Fruit fly (Drosophila melanogaster): ENCODE data around the gene Ilp6.
A peak's percentile ranks its signal among the peaks of the same experiment; 100 is the strongest.

The Ilp6 gene

DNA sequence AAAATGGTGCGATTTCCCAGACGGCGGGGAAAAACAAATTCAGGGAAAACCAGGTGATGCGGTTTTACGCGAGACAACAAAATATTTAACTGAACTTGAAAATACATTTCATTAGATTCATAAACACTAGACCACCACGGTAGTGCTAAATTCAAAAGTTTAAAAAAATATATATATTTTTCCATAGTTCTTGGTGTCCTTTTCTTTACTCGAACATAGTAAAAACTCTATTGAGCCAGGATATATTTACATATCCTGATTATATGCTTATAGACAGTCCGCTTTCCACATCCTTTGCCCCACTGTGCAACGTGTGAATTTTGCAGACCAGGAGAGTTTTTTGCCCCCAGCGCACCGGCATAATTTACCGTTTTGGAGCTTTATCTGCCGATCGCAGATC lies 30.9 kb upstream of the Ilp6 start (continued):
- peak; percentile 77 for TF ChIP-seq Hr4 (GFP tag; optimal IDR thresholded peaks at IDR 0.05)
- peak; percentile 67 for TF ChIP-seq CG31627 (GFP tag; optimal IDR thresholded peaks at IDR 0.05)
- peak; percentile 78 for TF ChIP-seq Met (GFP tag; optimal IDR thresholded peaks at IDR 0.05)
- TF ChIP-seq Sox15 (GFP tag; optimal IDR thresholded peaks at IDR 0.05), result peak; percentile 43
- peak in 1 of 2 experiments; percentile 74 for TF ChIP-seq salr (GFP tag; optimal IDR thresholded peaks at IDR 0.05)
- peak; percentile 67 for TF ChIP-seq dac (GFP tag; optimal IDR thresholded peaks at IDR 0.05)
- peak; percentile 51; the same call in 2 of the 3 replicates for TF ChIP-seq CG6163 (GFP tag; IDR thresholded peaks at IDR 0.05)
- peak; percentile 71 for TF ChIP-seq pdm3 (GFP tag; optimal IDR thresholded peaks at IDR 0.05)
- peak; percentile 72 for TF ChIP-seq Sox102F (GFP tag; optimal IDR thresholded peaks at IDR 0.05)
- peak; percentile 64 for TF ChIP-seq net (GFP tag; optimal IDR thresholded peaks at IDR 0.05)
- no peak for TF ChIP-seq fkh (GFP tag; optimal IDR thresholded peaks at IDR 0.05)
- peak; percentile 32 for TF ChIP-seq CG11902 (GFP tag; optimal IDR thresholded peaks at IDR 0.05)
- no peak for TF ChIP-seq dsx (GFP tag; optimal IDR thresholded peaks at IDR 0.05; ENCODE audit: poor library complexity, severe bottlenecking)
- peak; percentile 22 for TF ChIP-seq CG6808 (GFP tag; optimal IDR thresholded peaks at IDR 0.05)
- peak; percentile 65 for TF ChIP-seq CG11762 (GFP tag; optimal IDR thresholded peaks at IDR 0.05; ENCODE audit: insufficient read depth)
- TF ChIP-seq svp (GFP tag), result peak; percentile 90
- TF ChIP-seq Lpt (GFP tag; optimal IDR thresholded peaks at IDR 0.05), result peak; percentile 63
- TF ChIP-seq Eip78C (GFP tag), result peak; percentile 93
- TF ChIP-seq Hr38 (GFP tag; optimal IDR thresholded peaks at IDR 0.05), result no peak
- peak; percentile 85 for TF ChIP-seq CG15336 (GFP tag; IDR thresholded peaks at IDR 0.05)
- peak; percentile 30 for TF ChIP-seq fd59A (GFP tag; optimal IDR thresholded peaks at IDR 0.05)
- peak; percentile 68 for TF ChIP-seq CG10631 (GFP tag; optimal IDR thresholded peaks at IDR 0.05)
- peak; percentile 80 for TF ChIP-seq achi (GFP tag; optimal IDR thresholded peaks at IDR 0.05)
- TF ChIP-seq fd85E (GFP tag; optimal IDR thresholded peaks at IDR 0.05), result no peak
- TF ChIP-seq acj6 (GFP tag; optimal IDR thresholded peaks at IDR 0.05), result peak; percentile 65
- TF ChIP-seq Eip75B (GFP tag; optimal IDR thresholded peaks at IDR 0.05), result peak; percentile 52
- peak; percentile 37 for TF ChIP-seq Blimp-1 (GFP tag; optimal IDR thresholded peaks at IDR 0.05)
- peak; percentile 14 for TF ChIP-seq CG3032 (tag; optimal IDR thresholded peaks at IDR 0.05)
- peak; percentile 76 for TF ChIP-seq esn (GFP tag; optimal IDR thresholded peaks at IDR 0.05)

- TF ChIP-seq Hr4 (GFP tag; optimal IDR thresholded peaks at IDR 0.05) (no peak), Blimp-1 (GFP tag; optimal IDR thresholded peaks at IDR 0.05) (peak; percentile 75), CG7368 (GFP tag; optimal IDR thresholded peaks at IDR 0.05) (no peak), Smox (GFP tag; optimal IDR thresholded peaks at IDR 0.05) (no peak), Lpt (GFP tag; optimal IDR thresholded peaks at IDR 0.05) (no peak), CG8119 (GFP tag; IDR thresholded peaks at IDR 0.05) (no peak), CG6808 (GFP tag; optimal IDR thresholded peaks at IDR 0.05) (no peak)
Measured at dm6 chrX:2363733-2364132, 29.3 kb upstream of the Ilp6 start.

DNA sequence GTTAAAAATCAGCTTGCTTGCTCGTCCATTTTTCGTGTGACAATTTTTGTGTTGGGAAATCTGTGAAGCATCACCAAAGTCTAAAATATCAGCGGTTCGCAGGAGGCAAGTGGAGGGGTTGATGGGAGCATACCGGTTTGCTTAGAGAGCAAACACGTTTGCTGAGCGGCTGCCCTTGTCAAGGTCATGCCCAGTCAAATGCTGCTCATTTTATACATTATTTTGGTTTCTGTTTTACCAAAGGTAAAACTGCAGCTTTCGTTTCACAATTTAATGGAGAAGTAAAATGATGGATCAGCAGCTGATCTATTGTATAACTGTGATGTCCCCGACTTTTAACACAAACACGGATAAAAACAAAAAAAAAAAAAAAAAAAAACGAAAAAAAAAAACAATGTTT lies 28.0 kb upstream of the Ilp6 start:
- TF ChIP-seq spab (GFP tag; optimal IDR thresholded peaks at IDR 0.05) (no peak), pdm3 (GFP tag; optimal IDR thresholded peaks at IDR 0.05) (no peak), CG10631 (GFP tag; optimal IDR thresholded peaks at IDR 0.05) (no peak), Eip93F (GFP tag; optimal IDR thresholded peaks at IDR 0.05) (no peak), CG7368 (GFP tag; optimal IDR thresholded peaks at IDR 0.05) (no peak), Gug (GFP tag; IDR thresholded peaks at IDR 0.05) (no peak)

dm6 chrX:2360992-2361391 lies 26.5 kb upstream of the Ilp6 start:
- TF ChIP-seq Sox15 (GFP tag; optimal IDR thresholded peaks at IDR 0.05), result no peak
- TF ChIP-seq achi (GFP tag; optimal IDR thresholded peaks at IDR 0.05), result no peak
- TF ChIP-seq Eip75B (GFP tag; optimal IDR thresholded peaks at IDR 0.05), result peak; percentile 38
- peak; percentile 47 for TF ChIP-seq Blimp-1 (GFP tag; optimal IDR thresholded peaks at IDR 0.05)
- peak; percentile 9; the same call in 1 of the 3 replicates for TF ChIP-seq CG6163 (GFP tag; IDR thresholded peaks at IDR 0.05)
- TF ChIP-seq Eip78C (GFP tag), result peak; percentile 24
- peak; percentile 41 for TF ChIP-seq svp (GFP tag)
- no peak for TF ChIP-seq Met (GFP tag; optimal IDR thresholded peaks at IDR 0.05)
- TF ChIP-seq CG6854 (GFP tag; optimal IDR thresholded peaks at IDR 0.05), result peak; percentile 74
- TF ChIP-seq vri (GFP tag; optimal IDR thresholded peaks at IDR 0.05), result peak; percentile 33
